Worm (Caenorhabditis elegans) whole organism, young adult: ENCODE results near the gene bbs-4.

Experiments
- B0336.3 ChIP-seq: fragments of 200-800 bp; sonication (Bioruptor generic); IDR thresholded peaks from 2 replicates; pipeline ENCODE4 v1.3.6; 2022; ENCODE audit warnings: missing genetic modification characterization, missing compliant biosample characterization
- F22D6.2 ChIP-seq: sonication (generic microtip); optimal IDR thresholded peaks from 2 replicates; lab custom pipeline; 2016; ENCODE audit warnings: mild to moderate bottlenecking, missing genetic modification characterization, missing compliant biosample characterization
- F37B4.10 ChIP-seq: fragments of 200-800 bp; sonication (Bioruptor generic); IDR thresholded peaks from 2 replicates; pipeline ENCODE4 v1.3.6; 2022; ENCODE audit warnings: missing genetic modification characterization, missing compliant biosample characterization
- F39B2.1 ChIP-seq: fragments of 200-800 bp; sonication (Bioruptor generic); IDR thresholded peaks from 2 replicates; pipeline ENCODE4 v1.3.6; 2022; ENCODE audit warnings: missing genetic modification reagents, missing genetic modification characterization, missing compliant biosample characterization
- K12H6.12 ChIP-seq: fragments of 200-800 bp; sonication (Bioruptor generic); optimal IDR thresholded peaks from 2 replicates; lab custom pipeline; 2018; ENCODE audit warnings: mild to moderate bottlenecking, missing genetic modification characterization, missing compliant biosample characterization
- T26A5.8 ChIP-seq: sonication (generic microtip); optimal IDR thresholded peaks from 2 replicates; lab custom pipeline; 2016; ENCODE audit warnings: missing genetic modification characterization, missing compliant biosample characterization
- Y53F4B.3 ChIP-seq: fragments of 200-800 bp; sonication (Bioruptor generic); IDR thresholded peaks from 2 replicates; pipeline ENCODE4 v1.3.6; 2022; ENCODE audit warnings: missing genetic modification reagents, missing genetic modification characterization, missing compliant biosample characterization
- ZK185.1 ChIP-seq: sonication (generic microtip); optimal IDR thresholded peaks from 2 replicates; lab custom pipeline; 2016; ENCODE audit warnings: mild to moderate bottlenecking, missing genetic modification characterization, missing compliant biosample characterization; ENCODE audit not compliant: poor library complexity, severe bottlenecking
- ama-1 ChIP-seq, 3 experiments: fragments of 150-350 bp in 1 of 3; sonication (generic microtip) in 2 of 3; optimal IDR thresholded peaks; 2 replicates each; lab custom pipeline; 2014 to 2018; ENCODE audit warnings: missing biosample characterization in 2 of 3, missing genetic modification characterization in 2 of 3, missing genetic modification reagents in 2 of 3
- aptf-2 ChIP-seq: fragments of 200-800 bp; sonication (Bioruptor generic); conservative IDR thresholded peaks from 2 replicates; pipeline ENCODE4 v1.3.6; 2022; ENCODE audit warnings: missing genetic modification reagents, missing genetic modification characterization, missing compliant biosample characterization
- attf-5 ChIP-seq: fragments of 200-800 bp; sonication (Bioruptor generic); optimal IDR thresholded peaks from 2 replicates; lab custom pipeline; 2018; ENCODE audit warnings: mild to moderate bottlenecking, missing genetic modification characterization, missing compliant biosample characterization
- ceh-79 ChIP-seq: sonication (generic microtip); optimal IDR thresholded peaks from 2 replicates; lab custom pipeline; 2017; ENCODE audit warnings: mild to moderate bottlenecking, missing genetic modification characterization, missing compliant biosample characterization
- chd-7 ChIP-seq: sonication (generic microtip); optimal IDR thresholded peaks from 2 replicates; lab custom pipeline; 2016; ENCODE audit warnings: mild to moderate bottlenecking, missing genetic modification characterization, moderate library complexity, missing compliant biosample characterization
- die-1 ChIP-seq: sonication (generic microtip); optimal IDR thresholded peaks from 2 replicates; lab custom pipeline; 2016; ENCODE audit warnings: missing genotype, mild to moderate bottlenecking, missing genetic modification characterization, missing compliant biosample characterization
- egl-44 ChIP-seq: fragments of 200-800 bp; sonication (Bioruptor generic); IDR thresholded peaks from 2 replicates; pipeline ENCODE4 v1.3.6; 2022; ENCODE audit warnings: missing genetic modification reagents, missing genetic modification characterization, missing compliant biosample characterization
- hmg-20 ChIP-seq: fragments of 200-800 bp; sonication (Bioruptor generic); IDR thresholded peaks from 2 replicates; pipeline ENCODE4 v1.3.6; 2022; ENCODE audit warnings: missing genetic modification reagents, missing genetic modification characterization, missing compliant biosample characterization
- hsf-1 ChIP-seq: fragments of 200-800 bp; sonication (Bioruptor generic); IDR thresholded peaks from 2 replicates; pipeline ENCODE4 v1.3.6; 2022; ENCODE audit warnings: missing genetic modification reagents, missing genetic modification characterization, missing compliant biosample characterization
- lag-1 ChIP-seq: fragments of 200-800 bp; sonication (Bioruptor generic); IDR thresholded peaks from 2 replicates; pipeline ENCODE4 v1.3.6; 2022; ENCODE audit warnings: missing genetic modification reagents, missing genetic modification characterization, missing compliant biosample characterization
- lin-40 ChIP-seq: sonication (generic microtip); optimal IDR thresholded peaks from 2 replicates; lab custom pipeline; 2016; ENCODE audit warnings: missing genetic modification characterization, mild to moderate bottlenecking, missing compliant biosample characterization, missing genotype, missing genetic modification reagents
- lir-1 ChIP-seq: fragments of 200-800 bp; sonication (Bioruptor generic); conservative IDR thresholded peaks from 2 replicates; pipeline ENCODE4 v1.3.6; 2022; ENCODE audit warnings: missing genetic modification reagents, missing genetic modification characterization, missing compliant biosample characterization
- lsl-1 ChIP-seq: fragments of 200-800 bp; sonication (Bioruptor generic); optimal IDR thresholded peaks from 2 replicates; lab custom pipeline; 2018; ENCODE audit warnings: mild to moderate bottlenecking, missing genetic modification characterization, moderate library complexity, missing compliant biosample characterization
- madf-3 ChIP-seq: fragments of 200-800 bp; sonication (Bioruptor generic); IDR thresholded peaks from 2 replicates; pipeline ENCODE4 v1.3.6; 2022; ENCODE audit warnings: missing genetic modification reagents, missing genetic modification characterization, missing compliant biosample characterization
- mcd-1 ChIP-seq: fragments of 200-800 bp; sonication (Bioruptor generic); IDR thresholded peaks from 2 replicates; pipeline ENCODE4 v1.3.6; 2022; ENCODE audit warnings: missing genetic modification reagents, missing genetic modification characterization, missing compliant biosample characterization
- mel-28 ChIP-seq: sonication (generic microtip); optimal IDR thresholded peaks from 2 replicates; lab custom pipeline; 2016; ENCODE audit warnings: borderline replicate concordance, mild to moderate bottlenecking, missing genetic modification characterization, missing compliant biosample characterization
- mes-4 ChIP-seq: sonication (generic microtip); optimal IDR thresholded peaks from 2 replicates; lab custom pipeline; 2016; ENCODE audit warnings: missing genotype, missing genetic modification characterization, missing compliant biosample characterization
- mxl-1 ChIP-seq: sonication (generic microtip); optimal IDR thresholded peaks from 2 replicates; lab custom pipeline; 2016; ENCODE audit warnings: missing genetic modification characterization, missing compliant biosample characterization
- nhr-27 ChIP-seq: fragments of 200-800 bp; sonication (Bioruptor generic); optimal IDR thresholded peaks from 2 replicates; lab custom pipeline; 2018; ENCODE audit warnings: mild to moderate bottlenecking, missing genetic modification characterization, moderate library complexity, missing compliant biosample characterization
- nhr-80 ChIP-seq: sonication (generic microtip); optimal IDR thresholded peaks from 2 replicates; lab custom pipeline; 2016; ENCODE audit warnings: missing genetic modification characterization, missing compliant biosample characterization
- nhr-90 ChIP-seq: sonication (generic microtip); optimal IDR thresholded peaks from 2 replicates; lab custom pipeline; 2016; ENCODE audit warnings: missing genotype, mild to moderate bottlenecking, missing genetic modification characterization, missing compliant biosample characterization
- pbrm-1 ChIP-seq: fragments of 200-800 bp; sonication (Bioruptor generic); IDR thresholded peaks from 2 replicates; pipeline ENCODE4 v1.3.6; 2022; ENCODE audit warnings: missing genetic modification reagents, missing genetic modification characterization, missing compliant biosample characterization
- rcor-1 ChIP-seq: fragments of 200-800 bp; sonication (Bioruptor generic); IDR thresholded peaks from 2 replicates; pipeline ENCODE4 v1.3.6; 2022; ENCODE audit warnings: missing genetic modification reagents, missing genetic modification characterization, missing compliant biosample characterization
- rec-8 ChIP-seq, 2 experiments: sonication (generic microtip); optimal IDR thresholded peaks; 2 replicates each; lab custom pipeline; 2016; ENCODE audit warnings: mild to moderate bottlenecking in 2 of 2, missing genetic modification characterization in 2 of 2, missing genetic modification reagents in 2 of 2, missing genotype in 2 of 2, missing biosample characterization in 1 of 2, missing compliant biosample characterization in 1 of 2, moderate library complexity in 1 of 2
- snpc-1.3 ChIP-seq: sonication (generic microtip); optimal IDR thresholded peaks from 2 replicates; lab custom pipeline; 2017; ENCODE audit warnings: missing genetic modification characterization, mild to moderate bottlenecking, missing compliant biosample characterization, antibody characterized with exemption, moderate library complexity, missing genotype, missing genetic modification reagents; ENCODE audit not compliant: insufficient read depth
- somi-1 ChIP-seq: fragments of 200-800 bp; sonication (Bioruptor generic); optimal IDR thresholded peaks from 2 replicates; lab custom pipeline; 2018; ENCODE audit warnings: mild to moderate bottlenecking, missing genetic modification characterization, missing compliant biosample characterization
- sptf-2 ChIP-seq: fragments of 200-800 bp; sonication (Bioruptor generic); optimal IDR thresholded peaks from 2 replicates; lab custom pipeline; 2018; ENCODE audit warnings: mild to moderate bottlenecking, missing genetic modification characterization, missing compliant biosample characterization
- tbx-9 ChIP-seq: sonication (generic microtip); optimal IDR thresholded peaks from 2 replicates; lab custom pipeline; 2016; ENCODE audit warnings: borderline replicate concordance, missing genetic modification characterization, inconsistent platforms, missing compliant biosample characterization
- tlf-1 ChIP-seq: fragments of 200-800 bp; sonication (Bioruptor generic); optimal IDR thresholded peaks from 2 replicates; lab custom pipeline; 2018; ENCODE audit warnings: mild to moderate bottlenecking, missing genetic modification characterization, missing compliant biosample characterization
- unc-130 ChIP-seq: sonication (generic microtip); optimal IDR thresholded peaks from 2 replicates; lab custom pipeline; 2016; ENCODE audit warnings: missing genetic modification reagents, missing genetic modification characterization, missing compliant biosample characterization
- xnd-1 ChIP-seq: sonication (generic microtip); optimal IDR thresholded peaks from 2 replicates; lab custom pipeline; 2016; ENCODE audit warnings: missing genotype, missing genetic modification reagents, missing genetic modification characterization, missing compliant biosample characterization
- zim-3 ChIP-seq: sonication (generic microtip); optimal IDR thresholded peaks from 2 replicates; lab custom pipeline; 2017; ENCODE audit warnings: mild to moderate bottlenecking, missing genetic modification characterization, moderate library complexity, missing compliant biosample characterization
- ztf-18 ChIP-seq: sonication (generic microtip); optimal IDR thresholded peaks from 2 replicates; lab custom pipeline; 2016; ENCODE audit warnings: missing genotype, mild to moderate bottlenecking, missing genetic modification characterization, missing compliant biosample characterization
- ztf-26 ChIP-seq: sonication (generic microtip); optimal IDR thresholded peaks from 2 replicates; lab custom pipeline; 2017; ENCODE audit warnings: missing genetic modification characterization, missing compliant biosample characterization
- ztf-3 ChIP-seq: fragments of 200-800 bp; sonication (Bioruptor generic); optimal IDR thresholded peaks from 2 replicates; lab custom pipeline; 2018; ENCODE audit warnings: mild to moderate bottlenecking, missing genetic modification characterization, missing compliant biosample characterization

The bbs-4 gene

DNA sequence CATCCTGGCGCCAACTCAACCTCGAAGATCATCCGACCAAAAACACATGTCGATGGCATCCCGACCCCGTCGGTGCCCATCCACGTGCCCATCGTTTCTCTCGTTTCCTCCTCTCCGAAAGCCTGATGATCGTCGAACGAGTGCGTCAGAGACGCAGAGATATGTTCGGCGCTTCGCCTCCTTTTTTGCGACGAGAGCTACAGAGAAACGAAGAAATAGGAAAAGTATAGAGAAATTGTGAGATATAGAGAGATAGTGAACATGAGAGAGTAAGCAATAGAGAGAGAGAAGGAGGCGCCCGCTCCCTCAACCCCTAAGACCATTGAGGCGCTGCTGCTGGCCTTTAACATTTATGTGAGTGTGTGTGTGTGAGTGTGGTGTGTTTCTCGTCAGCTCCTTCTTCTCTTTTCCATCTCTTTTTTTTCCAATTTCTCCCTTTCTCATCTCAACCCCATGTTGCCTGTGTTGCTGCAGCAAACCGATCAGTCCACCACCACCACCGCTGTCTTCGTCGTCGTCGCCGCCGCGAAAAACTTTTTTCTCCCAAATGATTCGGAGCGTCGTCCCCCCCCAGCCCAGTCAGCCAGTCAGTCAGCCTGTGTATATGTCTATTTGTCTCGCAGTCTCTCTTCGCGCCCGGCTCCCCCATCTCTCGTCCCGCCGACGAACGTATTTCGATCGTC, 7.2 kb upstream of the bbs-4 start, which contains the start of gene hlh-11 (continued):
- TF ChIP-seq lag-1 (GFP tag; lab: Robert Waterston, UW) (no peak), Y53F4B.3 (GFP tag; lab: Robert Waterston, UW) (no peak), lsl-1 (GFP tag; lab: Kevin White, UChicago) (no peak), ama-1 (optimal IDR thresholded peaks at IDR 0.05; lab: Kevin White, UChicago) (no peak), ama-1 (GFP tag; optimal IDR thresholded peaks at IDR 0.05; lab: Kevin White, UChicago) (no peak), egl-44 (GFP tag; lab: Robert Waterston, UW) (peak; percentile 20; the same call in 1 of the 2 replicates), hmg-20 (no peak), mcd-1 (peak; percentile 69), tlf-1 (GFP tag; lab: Kevin White, UChicago) (peak; percentile 54), nhr-90 (tag; lab: Kevin White, UChicago) (peak; percentile 74), unc-130 (GFP tag; lab: Kevin White, UChicago) (no peak), sptf-2 (GFP tag; lab: Kevin White, UChicago) (no peak), T26A5.8 (tag; lab: Kevin White, UChicago) (no peak), K12H6.12 (tag; lab: Kevin White, UChicago) (peak; percentile 93), mel-28 (tag; lab: Kevin White, UChicago) (peak; percentile 8), attf-5 (GFP tag; lab: Kevin White, UChicago) (peak; percentile 92), pbrm-1 (GFP tag; lab: Robert Waterston, UW) (peak; percentile 64), lir-1 (GFP tag; lab: Robert Waterston, UW) (0 out of 2 replicates have a peak, but pooled peaks have one; percentile 33), snpc-1.3 (tag; lab: Kevin White, UChicago) (peak; percentile 32), F37B4.10 (GFP tag; lab: Robert Waterston, UW) (no peak), somi-1 (peak; percentile 87), ztf-26 (tag; lab: Kevin White, UChicago) (peak; percentile 69), madf-3 (GFP tag; lab: Robert Waterston, UW) (no peak), hsf-1 (0 out of 2 replicates have a peak, but pooled peaks have one; percentile 33), xnd-1 (tag; lab: Kevin White, UChicago) (no peak), ztf-18 (tag; lab: Kevin White, UChicago) (peak; percentile 68), zim-3 (no peak), die-1 (tag; lab: Kevin White, UChicago) (peak; percentile 72), mes-4 (tag; lab: Kevin White, UChicago) (no peak), ztf-3 (GFP tag; lab: Kevin White, UChicago) (peak; percentile 33), mxl-1 (tag; lab: Kevin White, UChicago) (peak; percentile 7), B0336.3 (GFP tag; lab: Robert Waterston, UW) (peak; percentile 91), nhr-80 (tag; lab: Kevin White, UChicago) (peak; percentile 95), ceh-79 (tag; lab: Kevin White, UChicago) (no peak), F39B2.1 (GFP tag; lab: Robert Waterston, UW) (no peak), rcor-1 (GFP tag; lab: Robert Waterston, UW) (peak; percentile 27; the same call in 1 of the 2 replicates), F22D6.2 (peak; percentile 73), aptf-2 (no peak), ZK185.1 (tag; lab: Kevin White, UChicago) (peak; percentile 92), rec-8 (tag; optimal IDR thresholded peaks at IDR 0.05; lab: Kevin White, UChicago) (no peak), tbx-9 (tag; lab: Kevin White, UChicago) (no peak), lin-40 (peak; percentile 93), chd-7 (tag; lab: Kevin White, UChicago) (peak; percentile 78), nhr-27 (tag; lab: Kevin White, UChicago) (no peak)
